Worm (Caenorhabditis elegans) whole organism, L2 larva: Measurements from ENCODE around the gene cdh-1.

Experiments used
- F13H6.1 ChIP-seq: sonication (generic microtip); optimal IDR thresholded peaks from 2 replicates; lab custom pipeline; 2016; ENCODE audit warnings: missing genetic modification characterization, missing compliant biosample characterization
- elt-3 ChIP-seq: sonication (generic microtip); optimal IDR thresholded peaks from 2 replicates; lab custom pipeline; 2017; ENCODE audit warnings: missing biosample characterization, missing genetic modification characterization
- lin-11 ChIP-seq: fragments of 150-350 bp; sonication (generic microtip); optimal IDR thresholded peaks from 2 replicates; lab custom pipeline; 2014; ENCODE audit warnings: missing biosample characterization, missing genetic modification characterization, inconsistent platforms, mixed read lengths
- lsy-2 ChIP-seq, 2 experiments: fragments of 150-350 bp in 1 of 2; sonication (generic microtip) in 1 of 2; optimal IDR thresholded peaks; 2 replicates each; lab custom pipeline; 2014 to 2017; ENCODE audit warnings: missing biosample characterization in 2 of 2, missing genetic modification characterization in 2 of 2
- nhr-23 ChIP-seq: fragments of 150-350 bp; optimal IDR thresholded peaks from 2 replicates; lab custom pipeline; 2014; ENCODE audit warnings: missing biosample characterization, missing genetic modification reagents, missing genetic modification characterization
- sma-9 ChIP-seq, 2 experiments: fragments of 150-350 bp in 1 of 2; sonication (generic microtip) in 1 of 2; optimal IDR thresholded peaks; 2 replicates each; lab custom pipeline; 2014 to 2016; ENCODE audit warnings: missing genetic modification characterization in 2 of 2, mild to moderate bottlenecking in 1 of 2, missing biosample characterization in 1 of 2, missing compliant biosample characterization in 1 of 2, missing genetic modification reagents in 1 of 2, moderate library complexity in 1 of 2
- unc-39 ChIP-seq: fragments of 150-350 bp; optimal IDR thresholded peaks from 2 replicates; lab custom pipeline; 2014; ENCODE audit warnings: missing biosample characterization, missing genetic modification characterization

DNA sequence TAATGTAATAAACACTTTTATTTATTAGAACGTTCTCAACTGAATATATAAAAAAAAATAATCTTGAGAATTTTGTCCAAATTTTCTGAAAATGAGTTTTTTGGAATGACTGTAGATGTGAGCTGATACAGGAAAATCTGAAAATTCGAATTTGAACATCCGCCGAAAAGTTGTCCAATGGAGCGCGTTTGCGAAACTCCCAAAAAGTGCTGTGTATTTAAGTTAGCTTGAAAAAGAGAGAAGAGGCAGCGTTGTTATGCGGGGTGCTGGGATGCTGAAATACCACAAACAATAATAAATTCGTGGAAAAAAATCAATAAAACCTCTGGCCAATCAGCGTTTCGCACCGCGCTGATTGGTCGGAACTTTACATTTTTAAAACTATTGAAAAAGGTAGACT is 59.5 kb downstream of the cdh-1 start:
- TF ChIP-seq elt-3 (tag; lab: Kevin White, UChicago): no peak
- no peak for TF ChIP-seq F13H6.1 (tag; lab: Kevin White, UChicago)
- no peak for TF ChIP-seq unc-39 (tag; lab: Kevin White, UChicago)
- TF ChIP-seq sma-9 (GFP tag; optimal IDR thresholded peaks at IDR 0.05; lab: Kevin White, UChicago): no peak
- no peak for TF ChIP-seq sma-9 (tag; optimal IDR thresholded peaks at IDR 0.05; lab: Kevin White, UChicago)
- TF ChIP-seq nhr-23 (tag; lab: Kevin White, UChicago): no peak
- no peak for TF ChIP-seq lin-11 (tag; lab: Kevin White, UChicago)
- TF ChIP-seq lsy-2 (tag; optimal IDR thresholded peaks at IDR 0.05; lab: Kevin White, UChicago): no peak
